Worm (Caenorhabditis elegans): ENCODE results near the gene del-8.

del-8 gene

ce11 chrX:9584333-9584732, 4.9 kb upstream of the del-8 start, which contains the start of gene gpx-5 (continued):
- TF ChIP-seq ama-1 (optimal IDR thresholded peaks at IDR 0.05) (no peak), Y55F3AM.14 (GFP tag; optimal IDR thresholded peaks at IDR 0.05) (no peak), peb-1 (tag; optimal IDR thresholded peaks at IDR 0.05) (no peak), skn-1 (tag; optimal IDR thresholded peaks at IDR 0.05) (no peak), nhr-237 (tag; optimal IDR thresholded peaks at IDR 0.05) (no peak), lin-39 (tag; optimal IDR thresholded peaks at IDR 0.05) (no peak), aly-2 (tag; optimal IDR thresholded peaks at IDR 0.05) (no peak), mbf-1 (tag; optimal IDR thresholded peaks at IDR 0.05) (no peak), ZK546.5 (tag; optimal IDR thresholded peaks at IDR 0.05) (no peak), unc-55 (GFP tag; optimal IDR thresholded peaks at IDR 0.05) (no peak), nhr-6 (tag; optimal IDR thresholded peaks at IDR 0.05) (no peak), ztf-11 (tag; optimal IDR thresholded peaks at IDR 0.05) (no peak), sem-4 (tag; optimal IDR thresholded peaks at IDR 0.05) (no peak), snpc-4 (tag; optimal IDR thresholded peaks at IDR 0.05) (no peak), ztf-4 (tag; optimal IDR thresholded peaks at IDR 0.05) (no peak), gmeb-1 (tag; optimal IDR thresholded peaks at IDR 0.05) (no peak), mdl-1 (tag; optimal IDR thresholded peaks at IDR 0.05) (no peak), sma-3 (GFP tag; optimal IDR thresholded peaks at IDR 0.05) (peak; percentile 47), elt-3 (tag; optimal IDR thresholded peaks at IDR 0.05) (no peak), lin-11 (tag; optimal IDR thresholded peaks at IDR 0.05) (no peak), lin-13 (GFP tag; optimal IDR thresholded peaks at IDR 0.05) (no peak), nhr-12 (tag; optimal IDR thresholded peaks at IDR 0.05) (no peak)

DNA sequence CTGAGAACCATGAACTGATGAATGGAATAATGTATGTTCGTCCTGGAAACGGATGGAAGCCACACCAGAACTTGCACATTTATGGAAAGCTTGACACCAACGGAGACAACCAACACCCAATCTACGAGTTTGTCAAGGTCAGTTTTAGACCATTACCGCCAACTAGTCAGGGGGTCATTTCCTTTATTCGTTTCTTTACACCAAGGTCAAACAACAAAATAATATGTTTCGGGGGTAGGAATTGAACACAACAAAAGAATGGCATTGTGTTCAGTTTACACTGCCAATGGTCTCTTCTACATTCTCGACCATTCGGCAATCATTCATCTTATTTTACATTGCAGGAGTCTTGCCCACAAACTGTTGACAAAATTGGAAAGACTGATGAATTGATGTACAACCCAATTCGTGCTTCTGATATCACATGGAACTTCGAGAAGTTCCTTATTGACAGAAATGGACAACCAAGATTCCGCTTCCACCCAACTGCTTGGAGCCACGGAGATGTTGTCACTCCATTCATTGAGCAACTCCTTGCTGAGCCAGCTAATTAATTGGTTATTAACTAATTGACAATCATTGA, 3.5 kb upstream of the del-8 start:
- TF ChIP-seq nhr-25 (tag; optimal IDR thresholded peaks at IDR 0.05) (peak; percentile 53), ztf-1 (GFP tag; conservative IDR thresholded peaks at IDR 0.05) (no peak), unc-55 (GFP tag; optimal IDR thresholded peaks at IDR 0.05) (no peak)

ce11 chrX:9587642-9588041, 1.6 kb upstream of the del-8 start, which contains the start of gene gpx-3:
TSS of gene gpx-3 (plus strand) at chrX:9587942.
- TF ChIP-seq nhr-10 (tag; optimal IDR thresholded peaks at IDR 0.05) = no peak
- TF ChIP-seq sma-3 (GFP tag; optimal IDR thresholded peaks at IDR 0.05) = no peak
- TF ChIP-seq Y55F3AM.14 (GFP tag; optimal IDR thresholded peaks at IDR 0.05) = no peak
- no peak for TF ChIP-seq gmeb-1 (tag; optimal IDR thresholded peaks at IDR 0.05)
- no peak for TF ChIP-seq unc-55 (GFP tag; optimal IDR thresholded peaks at IDR 0.05)
- no peak for TF ChIP-seq fos-1 (tag; optimal IDR thresholded peaks at IDR 0.05)
- no peak for TF ChIP-seq dmd-4 (tag; optimal IDR thresholded peaks at IDR 0.05)
- TF ChIP-seq mbf-1 (tag; optimal IDR thresholded peaks at IDR 0.05) = no peak
- TF ChIP-seq egl-27 (tag; optimal IDR thresholded peaks at IDR 0.05) = no peak
- TF ChIP-seq unc-62 (GFP tag; optimal IDR thresholded peaks at IDR 0.05) = no peak
- no peak for TF ChIP-seq F13H6.1 (tag; optimal IDR thresholded peaks at IDR 0.05)
- TF ChIP-seq lin-39 (tag; optimal IDR thresholded peaks at IDR 0.05) = no peak
- TF ChIP-seq R02D3.7 (tag; optimal IDR thresholded peaks at IDR 0.05) = no peak
- TF ChIP-seq ceh-82 (tag; optimal IDR thresholded peaks at IDR 0.05) = no peak
- TF ChIP-seq nhr-129 (tag; optimal IDR thresholded peaks at IDR 0.05) = no peak
- no peak for TF ChIP-seq aly-2 (tag; optimal IDR thresholded peaks at IDR 0.05)

DNA sequence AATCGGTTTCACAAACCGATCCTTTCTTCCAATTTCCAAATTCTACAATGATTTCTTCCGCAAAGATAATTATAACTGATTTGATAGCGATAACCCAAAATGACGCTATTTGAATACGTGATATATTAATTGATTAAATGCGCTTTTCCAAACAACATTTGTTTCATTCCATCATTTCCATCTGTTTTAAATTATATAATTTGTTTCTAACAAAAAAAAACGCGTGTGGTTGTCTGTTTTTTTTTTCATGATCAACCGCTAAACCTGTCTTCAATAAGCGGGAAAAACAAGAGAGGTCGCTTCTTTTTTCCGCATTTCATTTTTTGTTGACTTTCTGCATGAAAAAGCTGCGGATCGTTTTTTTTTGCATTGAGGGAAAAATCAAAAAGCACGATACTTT, 8.1 kb downstream of the del-8 start:
- TF ChIP-seq sem-4 (tag; optimal IDR thresholded peaks at IDR 0.05) (no peak), gmeb-1 (tag; optimal IDR thresholded peaks at IDR 0.05) (no peak), nhr-10 (tag; optimal IDR thresholded peaks at IDR 0.05) (no peak), unc-62 (GFP tag; optimal IDR thresholded peaks at IDR 0.05) (no peak), mab-5 (tag; optimal IDR thresholded peaks at IDR 0.05) (no peak), zag-1 (tag; optimal IDR thresholded peaks at IDR 0.05) (no peak), nhr-237 (tag; optimal IDR thresholded peaks at IDR 0.05) (no peak), nhr-129 (tag; optimal IDR thresholded peaks at IDR 0.05) (no peak), alr-1 (tag; optimal IDR thresholded peaks at IDR 0.05) (no peak), elt-3 (tag; optimal IDR thresholded peaks at IDR 0.05) (no peak), ZK546.5 (tag; optimal IDR thresholded peaks at IDR 0.05) (no peak), peb-1 (tag; optimal IDR thresholded peaks at IDR 0.05) (no peak), aly-2 (tag; optimal IDR thresholded peaks at IDR 0.05) (no peak)

- TF ChIP-seq nhr-10 (tag; optimal IDR thresholded peaks at IDR 0.05) = no peak
- TF ChIP-seq sma-9 (GFP tag; optimal IDR thresholded peaks at IDR 0.05) = peak; percentile 35
- TF ChIP-seq sma-9 (tag; optimal IDR thresholded peaks at IDR 0.05) = no peak
- peak; percentile 2 for TF ChIP-seq fos-1 (tag; optimal IDR thresholded peaks at IDR 0.05)
These were observed 13.4 kb downstream of the del-8 start for ce11 chrX:9602625-9603024.
